Fruit fly (Drosophila melanogaster) whole organism, embryonic: ENCODE data around the gene Or22b.

Source experiments
- BEAF-32 ChIP-seq: fragments of 200-800 bp; sonication (Bioruptor generic); optimal IDR thresholded peaks from 3 replicates; lab custom pipeline; 2017; ENCODE audit warnings: missing biosample characterization, missing genetic modification characterization, mild to moderate bottlenecking, moderate library complexity, missing genetic modification reagents
- Bteb2 ChIP-seq: fragments of 200-800 bp; sonication (Bioruptor generic); optimal IDR thresholded peaks from 2 replicates; lab custom pipeline; 2016; ENCODE audit warnings: missing biosample characterization, missing genetic modification characterization
- CG11247 ChIP-seq: fragments of 200-800 bp; sonication (Bioruptor generic); IDR thresholded peaks from 2 replicates; pipeline ENCODE4 v1.3.6; 2022; ENCODE audit warnings: missing biosample characterization, missing genetic modification characterization
- CG12391 ChIP-seq: fragments of 200-800 bp; sonication (Bioruptor generic); optimal IDR thresholded peaks from 3 replicates; lab custom pipeline; 2018; ENCODE audit warnings: missing biosample characterization, mild to moderate bottlenecking, missing genetic modification characterization, moderate library complexity
- CG17802 ChIP-seq: fragments of 200-800 bp; sonication (Bioruptor generic); optimal IDR thresholded peaks from 2 replicates; lab custom pipeline; 2018; ENCODE audit warnings: missing biosample characterization, mild to moderate bottlenecking, missing genetic modification characterization, moderate library complexity
- CG18011 ChIP-seq: fragments of 200-800 bp; sonication (Bioruptor generic); optimal IDR thresholded peaks from 2 replicates; lab custom pipeline; 2017; ENCODE audit warnings: missing biosample characterization, missing genetic modification characterization, mild to moderate bottlenecking, moderate library complexity, missing genotype
- CG18764 ChIP-seq: fragments of 200-800 bp; sonication (Bioruptor generic); optimal IDR thresholded peaks from 3 replicates; lab custom pipeline; 2016; ENCODE audit warnings: missing biosample characterization, missing genetic modification characterization
- CG2712 ChIP-seq: fragments of 200-800 bp; optimal IDR thresholded peaks from 3 replicates; lab custom pipeline; 2019; ENCODE audit warnings: missing biosample characterization, mild to moderate bottlenecking, missing genetic modification characterization, moderate library complexity
- CG30020 ChIP-seq: fragments of 200-800 bp; optimal IDR thresholded peaks from 2 replicates; lab custom pipeline; 2019; ENCODE audit warnings: missing biosample characterization, mild to moderate bottlenecking, missing genetic modification characterization, moderate library complexity
- CG31441 ChIP-seq: fragments of 200-800 bp; sonication (Bioruptor generic); IDR thresholded peaks from 2 replicates; pipeline ENCODE4 v1.3.6; 2022; ENCODE audit warnings: missing biosample characterization, missing genetic modification characterization
- CG32532 ChIP-seq: fragments of 200-800 bp; sonication (Bioruptor generic); IDR thresholded peaks from 2 replicates; pipeline ENCODE4 v1.3.6; 2022; ENCODE audit warnings: missing biosample characterization, missing genetic modification characterization
- CG32772 ChIP-seq: fragments of 200-800 bp; sonication (Bioruptor generic); IDR thresholded peaks from 2 replicates; pipeline ENCODE4 v1.3.6; 2022; ENCODE audit warnings: missing biosample characterization, missing genetic modification characterization
- CG34422 ChIP-seq: fragments of 200-800 bp; sonication (Bioruptor generic); IDR thresholded peaks from 3 replicates; pipeline ENCODE4 v1.3.6; 2022; ENCODE audit warnings: missing biosample characterization, missing genetic modification characterization
- CG43689 ChIP-seq: fragments of 200-800 bp; sonication (Bioruptor generic); IDR thresholded peaks from 2 replicates; pipeline ENCODE4 v1.3.6; 2022; ENCODE audit warnings: missing biosample characterization, missing genetic modification characterization
- CG4404 ChIP-seq: fragments of 200-800 bp; sonication (Bioruptor generic); IDR thresholded peaks from 2 replicates; pipeline ENCODE4 v1.3.6; 2022; ENCODE audit warnings: missing biosample characterization, missing genetic modification characterization
- CG7556 ChIP-seq: fragments of 200-800 bp; sonication (Bioruptor generic); optimal IDR thresholded peaks from 2 replicates; lab custom pipeline; 2017; ENCODE audit warnings: missing biosample characterization, mild to moderate bottlenecking, missing genetic modification characterization
- CG7839 ChIP-seq: fragments of 200-800 bp; sonication (Bioruptor generic); optimal IDR thresholded peaks from 3 replicates; lab custom pipeline; 2018; ENCODE audit warnings: missing biosample characterization, mild to moderate bottlenecking, missing genetic modification characterization, moderate library complexity
- CG8089 ChIP-seq: fragments of 200-800 bp; sonication (Bioruptor generic); optimal IDR thresholded peaks from 3 replicates; lab custom pipeline; 2016; ENCODE audit warnings: missing biosample characterization, missing genetic modification characterization
- CG8359 ChIP-seq: fragments of 200-800 bp; sonication (Bioruptor generic); optimal IDR thresholded peaks from 2 replicates; lab custom pipeline; 2017; ENCODE audit warnings: missing biosample characterization, mild to moderate bottlenecking, missing genetic modification characterization, borderline replicate concordance
- CG8765 ChIP-seq: fragments of 200-800 bp; sonication (Bioruptor generic); IDR thresholded peaks from 2 replicates; pipeline ENCODE4 v1.3.6; 2022; ENCODE audit warnings: missing biosample characterization, missing genetic modification characterization
- CrebB ChIP-seq: fragments of 200-800 bp; sonication (Bioruptor generic); optimal IDR thresholded peaks from 3 replicates; lab custom pipeline; 2018; ENCODE audit warnings: missing biosample characterization, mild to moderate bottlenecking, missing genetic modification characterization
- D ChIP-seq, 2 experiments: fragments of 200-800 bp in 1 of 2; fragments of >200 bp in 1 of 2; sonication (Bioruptor generic) in 1 of 2; optimal IDR thresholded peaks; 2 replicates in 1 of 2; 3 replicates in 1 of 2; lab custom pipeline; 2017; ENCODE audit warnings: mild to moderate bottlenecking in 1 of 2, missing biosample characterization in 1 of 2, missing genetic modification characterization in 1 of 2, missing genetic modification reagents in 1 of 2
- Ets65A ChIP-seq: fragments of 200-800 bp; sonication (Bioruptor generic); peaks from one replicate; lab custom pipeline; 2016; ENCODE audit warnings: missing biosample characterization, missing genetic modification characterization
- Fer2 ChIP-seq: fragments of 200-800 bp; sonication (Bioruptor generic); optimal IDR thresholded peaks from 2 replicates; lab custom pipeline; 2018; ENCODE audit warnings: missing biosample characterization, mild to moderate bottlenecking, missing genetic modification characterization, moderate library complexity
- HLH54F ChIP-seq: fragments of 200-800 bp; sonication (Bioruptor generic); optimal IDR thresholded peaks from 3 replicates; lab custom pipeline; 2016; ENCODE audit warnings: missing biosample characterization, missing genetic modification characterization
- HmgD ChIP-seq: fragments of 200-800 bp; sonication (Bioruptor generic); optimal IDR thresholded peaks from 3 replicates; lab custom pipeline; 2016; ENCODE audit warnings: missing biosample characterization, missing genetic modification characterization
- Lim3 ChIP-seq: fragments of 200-800 bp; sonication (Bioruptor generic); IDR thresholded peaks from 2 replicates; pipeline ENCODE4 v1.3.6; 2022; ENCODE audit warnings: missing biosample characterization, missing genetic modification characterization
- MBD-R2 ChIP-seq: fragments of 200-800 bp; sonication (Bioruptor generic); IDR thresholded peaks from 2 replicates; pipeline ENCODE4 v1.3.6; 2022; ENCODE audit warnings: missing biosample characterization, missing genetic modification characterization
- Max ChIP-seq: fragments of 200-800 bp; sonication (Bioruptor generic); optimal IDR thresholded peaks from 2 replicates; lab custom pipeline; 2016; ENCODE audit warnings: missing biosample characterization, mild to moderate bottlenecking, missing genetic modification characterization
- Mrtf ChIP-seq: fragments of 200-800 bp; sonication (Bioruptor generic); IDR thresholded peaks from 3 replicates; pipeline ENCODE4 v1.3.6; 2022; ENCODE audit warnings: missing biosample characterization, missing genetic modification characterization
- Optix ChIP-seq: fragments of 200-800 bp; sonication (Bioruptor generic); IDR thresholded peaks from 3 replicates; pipeline ENCODE4 v1.3.6; 2022; ENCODE audit warnings: missing biosample characterization, missing genetic modification characterization
- Pdp1 ChIP-seq, 2 experiments: fragments of 200-800 bp; sonication (Bioruptor generic); optimal IDR thresholded peaks; 3 replicates each; lab custom pipeline; 2016; ENCODE audit warnings: missing biosample characterization in 2 of 2, missing genetic modification characterization in 2 of 2, mild to moderate bottlenecking in 1 of 2, moderate library complexity in 1 of 2
- TFAM ChIP-seq: fragments of 200-800 bp; sonication (Bioruptor generic); optimal IDR thresholded peaks from 2 replicates; lab custom pipeline; 2017; ENCODE audit warnings: missing biosample characterization, missing genetic modification characterization, inconsistent platforms
- Xrp1 ChIP-seq: fragments of 200-800 bp; sonication (Bioruptor generic); IDR thresholded peaks from 2 replicates; pipeline ENCODE4 v1.3.6; 2022; ENCODE audit warnings: missing biosample characterization, missing genetic modification characterization
- ab ChIP-seq: fragments of 200-800 bp; sonication (Bioruptor generic); optimal IDR thresholded peaks from 2 replicates; lab custom pipeline; 2016; ENCODE audit warnings: missing biosample characterization, missing genetic modification characterization
- cato ChIP-seq: fragments of 200-800 bp; sonication (Bioruptor generic); optimal IDR thresholded peaks from 2 replicates; lab custom pipeline; 2016; ENCODE audit warnings: missing biosample characterization, missing genetic modification characterization, borderline replicate concordance
- chinmo ChIP-seq: fragments of 200-800 bp; sonication (Bioruptor generic); IDR thresholded peaks from 4 replicates; pipeline ENCODE4 v1.3.6; 2022; ENCODE audit warnings: missing biosample characterization, missing genetic modification characterization; ENCODE audit not compliant: partially characterized antibody
- fru ChIP-seq: fragments of >200 bp; optimal IDR thresholded peaks from 2 replicates; lab custom pipeline; 2017
- inv ChIP-seq: fragments of 200-800 bp; sonication (Bioruptor generic); IDR thresholded peaks from 2 replicates; pipeline ENCODE4 v1.3.6; 2022; ENCODE audit warnings: missing biosample characterization, missing genetic modification characterization; ENCODE audit not compliant: partially characterized antibody
- kay ChIP-seq: fragments of 200-800 bp; sonication (Bioruptor generic); optimal IDR thresholded peaks from 2 replicates; lab custom pipeline; 2016; ENCODE audit warnings: missing biosample characterization, missing genetic modification characterization
- knrl ChIP-seq: fragments of 200-800 bp; sonication (Bioruptor generic); IDR thresholded peaks from 3 replicates; pipeline ENCODE4 v1.3.6; 2022; ENCODE audit warnings: missing biosample characterization, missing genetic modification characterization; ENCODE audit not compliant: partially characterized antibody
- lab ChIP-seq: fragments of 200-800 bp; sonication (Bioruptor generic); optimal IDR thresholded peaks from 3 replicates; lab custom pipeline; 2017; ENCODE audit warnings: missing biosample characterization, missing genetic modification characterization, mild to moderate bottlenecking, moderate library complexity, missing genetic modification reagents
- lbe ChIP-seq: fragments of 200-800 bp; sonication (Bioruptor generic); optimal IDR thresholded peaks from 2 replicates; lab custom pipeline; 2016; ENCODE audit warnings: missing biosample characterization, mild to moderate bottlenecking, missing genetic modification characterization
- pho ChIP-seq: fragments of 200-800 bp; sonication (Bioruptor generic); optimal IDR thresholded peaks from 2 replicates; lab custom pipeline; 2016; ENCODE audit warnings: missing biosample characterization, missing genetic modification characterization
- prd ChIP-seq, 3 experiments: fragments of >200 bp in 2 of 3; fragments of 200-800 bp in 1 of 3; sonication (Bioruptor generic) in 1 of 3; optimal IDR thresholded peaks in 2 of 3; IDR thresholded peaks in 1 of 3; 2 replicates in 2 of 3; 3 replicates in 1 of 3; pipeline versions ENCODE4 v1.3.6 to Lab custom; 2017 to 2022; ENCODE audit warnings: missing biosample characterization in 1 of 3, missing genetic modification characterization in 1 of 3
- pum ChIP-seq: fragments of 200-800 bp; sonication (Bioruptor generic); optimal IDR thresholded peaks from 2 replicates; lab custom pipeline; 2016; ENCODE audit warnings: missing biosample characterization, missing genetic modification characterization
- row ChIP-seq: fragments of 200-800 bp; sonication (Bioruptor generic); IDR thresholded peaks from 3 replicates; pipeline ENCODE4 v1.3.6; 2022; ENCODE audit warnings: missing biosample characterization, missing genetic modification characterization
- sd ChIP-seq: fragments of 200-800 bp; sonication (Bioruptor generic); optimal IDR thresholded peaks from 3 replicates; lab custom pipeline; 2018; ENCODE audit warnings: missing biosample characterization, mild to moderate bottlenecking, missing genetic modification characterization, moderate library complexity
- tgo ChIP-seq: fragments of 200-800 bp; sonication (Bioruptor generic); IDR thresholded peaks from 3 replicates; pipeline ENCODE4 v1.3.6; 2022; ENCODE audit warnings: missing biosample characterization, missing genetic modification characterization
- usp ChIP-seq: fragments of >200 bp; optimal IDR thresholded peaks from 2 replicates; lab custom pipeline; 2017; ENCODE audit warnings: missing biosample characterization, missing genetic modification characterization
- zf30C ChIP-seq: fragments of 200-800 bp; sonication (Bioruptor generic); optimal IDR thresholded peaks from 3 replicates; lab custom pipeline; 2018; ENCODE audit warnings: missing biosample characterization, mild to moderate bottlenecking, missing genetic modification characterization

Or22b gene

DNA sequence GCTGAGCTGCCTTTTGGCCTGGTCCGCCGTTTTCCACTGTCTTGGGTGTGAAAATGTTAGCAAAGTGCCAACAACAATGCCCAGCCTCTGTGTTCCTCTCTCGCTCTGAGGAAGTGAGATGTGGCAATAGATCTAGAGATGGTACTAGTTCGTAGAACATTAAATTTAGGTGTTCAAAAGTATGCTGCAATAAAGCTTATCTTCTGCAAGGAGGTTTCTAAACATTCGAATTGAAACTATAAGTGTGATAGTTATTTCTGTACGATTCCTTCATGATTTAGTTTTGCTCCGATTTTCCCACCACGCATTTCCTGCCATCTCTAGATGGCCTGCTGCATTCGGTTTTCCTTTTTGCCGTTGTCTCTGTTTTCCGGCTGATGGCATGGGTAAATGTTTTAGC is 44.0 kb upstream of the Or22b start (continued):
- TF ChIP-seq CG43689 (no peak), Lim3 (GFP tag; lab: Robert Waterston, UW) (no peak), HLH54F (GFP tag; lab: Kevin White, UChicago) (no peak), usp (no peak), TFAM (GFP tag; lab: Kevin White, UChicago) (no peak), inv (no peak), kay (GFP tag; lab: Kevin White, UChicago) (no peak), fru (lab: Kevin White, UChicago) (no peak), CG32772 (GFP tag; lab: Robert Waterston, UW) (no peak), CG17802 (tag; lab: Kevin White, UChicago) (no peak), CG18011 (no peak), chinmo (no peak), zf30C (GFP tag; lab: Kevin White, UChicago) (no peak), prd (optimal IDR thresholded peaks at IDR 0.05; lab: Kevin White, UChicago) (no peak), prd (GFP tag; IDR thresholded peaks at IDR 0.05; lab: Robert Waterston, UW) (peak; percentile 74), CrebB (tag; lab: Kevin White, UChicago) (no peak), sd (tag; lab: Kevin White, UChicago) (no peak), row (GFP tag; lab: Robert Waterston, UW) (0 out of 3 replicates have a peak, but pooled peaks have one; percentile 14), tgo (no peak), BEAF-32 (GFP tag; lab: Kevin White, UChicago) (peak; percentile 23), CG7556 (GFP tag; lab: Kevin White, UChicago) (no peak), HmgD (no peak), CG12391 (peak; percentile 9), Mrtf (no peak), pum (GFP tag; lab: Kevin White, UChicago) (no peak), CG11247 (GFP tag; lab: Robert Waterston, UW) (no peak), Fer2 (tag; lab: Kevin White, UChicago) (no peak), MBD-R2 (GFP tag; lab: Robert Waterston, UW) (no peak), CG30020 (tag; lab: Kevin White, UChicago) (no peak), CG32532 (GFP tag; lab: Robert Waterston, UW) (peak; percentile 33; the same call in 1 of the 2 replicates), Bteb2 (GFP tag; lab: Kevin White, UChicago) (no peak), CG8765 (GFP tag; lab: Robert Waterston, UW) (no peak), Xrp1 (GFP tag; lab: Robert Waterston, UW) (0 out of 2 replicates have a peak, but pooled peaks have one; percentile 12), CG7839 (tag; lab: Kevin White, UChicago) (no peak), CG4404 (GFP tag; lab: Robert Waterston, UW) (peak; percentile 48), CG8089 (no peak), Max (no peak), Pdp1 (GFP tag; optimal IDR thresholded peaks at IDR 0.05; lab: Kevin White, UChicago) (no peak), knrl (no peak), pho (GFP tag; lab: Kevin White, UChicago) (no peak), CG34422 (GFP tag; lab: Robert Waterston, UW) (no peak), CG2712 (tag; lab: Kevin White, UChicago) (peak; percentile 35), CG8359 (GFP tag; lab: Kevin White, UChicago) (no peak), Ets65A (GFP tag; lab: Kevin White, UChicago) (no peak), CG18764 (GFP tag; lab: Kevin White, UChicago) (no peak), cato (GFP tag; lab: Kevin White, UChicago) (no peak), ab (GFP tag; lab: Kevin White, UChicago) (no peak), CG31441 (GFP tag; lab: Robert Waterston, UW) (no peak), Optix (GFP tag; lab: Robert Waterston, UW) (no peak), D (optimal IDR thresholded peaks at IDR 0.05; lab: Kevin White, UChicago) (peak; percentile 36), D (GFP tag; optimal IDR thresholded peaks at IDR 0.05; lab: Kevin White, UChicago) (no peak), lbe (GFP tag; lab: Kevin White, UChicago) (no peak), lab (GFP tag; lab: Kevin White, UChicago) (no peak)
